Fruit fly (Drosophila melanogaster) whole organism, embryonic: ENCODE data around the gene gpp.

ENCODE experiments used
- Abd-B ChIP-seq: fragments of 200-800 bp; sonication (Bioruptor generic); optimal IDR thresholded peaks from 2 replicates; lab custom pipeline; 2018; ENCODE audit warnings: missing biosample characterization, mild to moderate bottlenecking, missing genetic modification characterization, moderate library complexity
- CG10209 ChIP-seq: fragments of 200-800 bp; sonication (Bioruptor generic); optimal IDR thresholded peaks from 3 replicates; lab custom pipeline; 2017; ENCODE audit warnings: missing biosample characterization, mild to moderate bottlenecking, missing genetic modification characterization, missing genetic modification reagents
- CG10267 ChIP-seq: fragments of 200-800 bp; sonication (Bioruptor generic); optimal IDR thresholded peaks from 2 replicates; lab custom pipeline; 2018; ENCODE audit warnings: missing biosample characterization, mild to moderate bottlenecking, missing genetic modification characterization, moderate library complexity
- CG10321 ChIP-seq: fragments of 200-800 bp; sonication (Bioruptor generic); IDR thresholded peaks from 2 replicates; pipeline ENCODE4 v1.3.6; 2022; ENCODE audit warnings: missing biosample characterization, missing genetic modification characterization
- CG12659 ChIP-seq: fragments of 200-800 bp; sonication (Bioruptor generic); optimal IDR thresholded peaks from 3 replicates; lab custom pipeline; 2017; ENCODE audit warnings: mild to moderate bottlenecking, missing biosample characterization, missing genetic modification reagents, missing genetic modification characterization
- CG13894 ChIP-seq: fragments of 200-800 bp; sonication (Bioruptor generic); optimal IDR thresholded peaks from 3 replicates; lab custom pipeline; 2018; ENCODE audit warnings: missing biosample characterization, mild to moderate bottlenecking, missing genetic modification characterization, moderate library complexity
- CG14965 ChIP-seq: fragments of 200-800 bp; sonication (Bioruptor generic); optimal IDR thresholded peaks from 2 replicates; lab custom pipeline; 2016; ENCODE audit warnings: missing biosample characterization, missing genetic modification characterization, borderline replicate concordance
- CG15479 ChIP-seq: fragments of 200-800 bp; sonication (Bioruptor generic); optimal IDR thresholded peaks from 3 replicates; lab custom pipeline; 2019; ENCODE audit warnings: missing biosample characterization, mild to moderate bottlenecking, missing genetic modification characterization, moderate library complexity
- CG16813 ChIP-seq: fragments of 200-800 bp; sonication (Bioruptor generic); IDR thresholded peaks from 3 replicates; pipeline ENCODE4 v1.3.6; 2022; ENCODE audit warnings: missing biosample characterization, missing genetic modification characterization; ENCODE audit not compliant: partially characterized antibody
- CG17912 ChIP-seq: fragments of 200-800 bp; sonication (Bioruptor generic); optimal IDR thresholded peaks from 2 replicates; lab custom pipeline; 2018; ENCODE audit warnings: missing biosample characterization, mild to moderate bottlenecking, missing genetic modification characterization
- CG2129 ChIP-seq: fragments of 200-800 bp; sonication (Bioruptor generic); IDR thresholded peaks from 2 replicates; pipeline ENCODE4 v1.3.6; 2022; ENCODE audit warnings: missing biosample characterization, missing genetic modification characterization; ENCODE audit not compliant: partially characterized antibody
- CG2712 ChIP-seq: fragments of 200-800 bp; optimal IDR thresholded peaks from 3 replicates; lab custom pipeline; 2019; ENCODE audit warnings: missing biosample characterization, mild to moderate bottlenecking, missing genetic modification characterization, moderate library complexity
- CG30020 ChIP-seq: fragments of 200-800 bp; optimal IDR thresholded peaks from 2 replicates; lab custom pipeline; 2019; ENCODE audit warnings: missing biosample characterization, mild to moderate bottlenecking, missing genetic modification characterization, moderate library complexity
- CG32767 ChIP-seq: fragments of 200-800 bp; sonication (Bioruptor generic); IDR thresholded peaks from 2 replicates; pipeline ENCODE4 v1.3.6; 2022; ENCODE audit warnings: missing biosample characterization, missing genetic modification characterization
- CG6272 ChIP-seq: fragments of 200-800 bp; sonication (Bioruptor generic); IDR thresholded peaks from 2 replicates; pipeline ENCODE4 v1.3.6; 2022; ENCODE audit warnings: missing biosample characterization, missing genetic modification characterization
- CG8089 ChIP-seq: fragments of 200-800 bp; sonication (Bioruptor generic); optimal IDR thresholded peaks from 3 replicates; lab custom pipeline; 2016; ENCODE audit warnings: missing biosample characterization, missing genetic modification characterization
- CG8478 ChIP-seq: fragments of >200 bp; optimal IDR thresholded peaks from 2 replicates; lab custom pipeline; 2018
- CG8924 ChIP-seq: fragments of 200-800 bp; optimal IDR thresholded peaks from 3 replicates; lab custom pipeline; 2019; ENCODE audit warnings: missing biosample characterization, mild to moderate bottlenecking, missing genetic modification characterization, moderate library complexity
- CoRest ChIP-seq: fragments of 200-800 bp; sonication (Bioruptor generic); optimal IDR thresholded peaks from 3 replicates; lab custom pipeline; 2018; ENCODE audit warnings: missing biosample characterization, mild to moderate bottlenecking, missing genetic modification characterization, moderate library complexity
- Deaf1 ChIP-seq: fragments of 200-800 bp; optimal IDR thresholded peaks from 3 replicates; lab custom pipeline; 2019; ENCODE audit warnings: missing biosample characterization, mild to moderate bottlenecking, missing genetic modification characterization, moderate library complexity
- Doc2 ChIP-seq: fragments of 200-800 bp; sonication (Bioruptor generic); IDR thresholded peaks from 2 replicates; pipeline ENCODE4 v1.3.6; 2022; ENCODE audit warnings: missing biosample characterization, missing genetic modification characterization
- Dp ChIP-seq: fragments of 200-800 bp; sonication (Bioruptor generic); optimal IDR thresholded peaks from 2 replicates; lab custom pipeline; 2018; ENCODE audit warnings: missing biosample characterization, mild to moderate bottlenecking, missing genetic modification characterization, moderate library complexity
- Gug ChIP-seq: fragments of 200-800 bp; sonication (Bioruptor generic); IDR thresholded peaks from 4 replicates; pipeline ENCODE4 v1.3.6; 2022; ENCODE audit warnings: missing biosample characterization, missing genetic modification characterization
- HLH4C ChIP-seq: fragments of 200-800 bp; sonication (Bioruptor generic); IDR thresholded peaks from 3 replicates; pipeline ENCODE4 v1.3.6; 2022; ENCODE audit warnings: missing biosample characterization, missing genetic modification characterization; ENCODE audit not compliant: partially characterized antibody
- HLH54F ChIP-seq: fragments of 200-800 bp; sonication (Bioruptor generic); optimal IDR thresholded peaks from 3 replicates; lab custom pipeline; 2016; ENCODE audit warnings: missing biosample characterization, missing genetic modification characterization
- Hr39 ChIP-seq: fragments of >200 bp; optimal IDR thresholded peaks from 2 replicates; lab custom pipeline; 2017
- Side ChIP-seq: fragments of 200-800 bp; sonication (Bioruptor generic); optimal IDR thresholded peaks from 2 replicates; lab custom pipeline; 2016; ENCODE audit warnings: missing biosample characterization, missing genetic modification characterization
- Sry-δ ChIP-seq: fragments of 200-800 bp; sonication (Bioruptor generic); optimal IDR thresholded peaks from 2 replicates; lab custom pipeline; 2016; ENCODE audit warnings: missing biosample characterization, missing genetic modification characterization
- Usf ChIP-seq: fragments of 200-800 bp; sonication (Bioruptor generic); optimal IDR thresholded peaks from 2 replicates; lab custom pipeline; 2017; ENCODE audit warnings: missing genotype, missing biosample characterization, missing genetic modification characterization
- Xrp1 ChIP-seq: fragments of 200-800 bp; sonication (Bioruptor generic); IDR thresholded peaks from 2 replicates; pipeline ENCODE4 v1.3.6; 2022; ENCODE audit warnings: missing biosample characterization, missing genetic modification characterization
- abd-A ChIP-seq: fragments of 200-800 bp; sonication (Bioruptor generic); optimal IDR thresholded peaks from 3 replicates; lab custom pipeline; 2019; ENCODE audit warnings: missing biosample characterization, mild to moderate bottlenecking, missing genetic modification characterization, moderate library complexity
- ase ChIP-seq: fragments of 200-800 bp; sonication (Bioruptor generic); IDR thresholded peaks from 3 replicates; pipeline ENCODE4 v1.3.6; 2022; ENCODE audit warnings: missing biosample characterization, missing genetic modification characterization
- br ChIP-seq: fragments of >200 bp; optimal IDR thresholded peaks from 2 replicates; lab custom pipeline; 2017
- exex ChIP-seq: fragments of 200-800 bp; sonication (Bioruptor generic); optimal IDR thresholded peaks from 4 replicates; lab custom pipeline; 2018; ENCODE audit warnings: missing biosample characterization, mild to moderate bottlenecking, missing genetic modification characterization, moderate library complexity
- eyg ChIP-seq: fragments of 200-800 bp; sonication (Bioruptor generic); optimal IDR thresholded peaks from 3 replicates; lab custom pipeline; 2016; ENCODE audit warnings: missing biosample characterization, missing genetic modification characterization
- gce ChIP-seq: fragments of 200-800 bp; sonication (Bioruptor generic); IDR thresholded peaks from 3 replicates; pipeline ENCODE4 v1.3.6; 2022; ENCODE audit warnings: missing biosample characterization, missing genetic modification characterization
- gro ChIP-seq: fragments of 200-800 bp; sonication (Bioruptor generic); optimal IDR thresholded peaks from 2 replicates; lab custom pipeline; 2016; ENCODE audit warnings: missing biosample characterization, missing genetic modification characterization
- ind ChIP-seq: fragments of 200-800 bp; sonication (Bioruptor generic); optimal IDR thresholded peaks from 3 replicates; lab custom pipeline; 2016; ENCODE audit warnings: missing biosample characterization, missing genetic modification characterization
- inv ChIP-seq: fragments of 200-800 bp; sonication (Bioruptor generic); IDR thresholded peaks from 2 replicates; pipeline ENCODE4 v1.3.6; 2022; ENCODE audit warnings: missing biosample characterization, missing genetic modification characterization; ENCODE audit not compliant: partially characterized antibody
- lab ChIP-seq: fragments of 200-800 bp; sonication (Bioruptor generic); optimal IDR thresholded peaks from 3 replicates; lab custom pipeline; 2017; ENCODE audit warnings: missing biosample characterization, missing genetic modification characterization, mild to moderate bottlenecking, moderate library complexity, missing genetic modification reagents
- mam ChIP-seq: fragments of 200-800 bp; sonication (Bioruptor generic); optimal IDR thresholded peaks from 3 replicates; lab custom pipeline; 2016; ENCODE audit warnings: missing biosample characterization, missing genetic modification characterization
- phol ChIP-seq: fragments of 200-800 bp; sonication (Bioruptor generic); optimal IDR thresholded peaks from 3 replicates; lab custom pipeline; 2018; ENCODE audit warnings: missing biosample characterization, mild to moderate bottlenecking, missing genetic modification characterization, moderate library complexity
- ro ChIP-seq: fragments of 200-800 bp; sonication (Bioruptor generic); IDR thresholded peaks from 2 replicates; pipeline ENCODE4 v1.3.6; 2022; ENCODE audit warnings: missing biosample characterization, missing genetic modification characterization
- tap ChIP-seq: fragments of 200-800 bp; optimal IDR thresholded peaks from 3 replicates; lab custom pipeline; 2019; ENCODE audit warnings: missing biosample characterization, mild to moderate bottlenecking, missing genetic modification characterization, moderate library complexity
- tna ChIP-seq: fragments of 200-800 bp; sonication (Bioruptor generic); IDR thresholded peaks from 2 replicates; pipeline ENCODE4 v1.3.6; 2022; ENCODE audit warnings: missing biosample characterization, missing genetic modification characterization; ENCODE audit not compliant: partially characterized antibody
- toy ChIP-seq: fragments of 200-800 bp; sonication (Bioruptor generic); IDR thresholded peaks from 2 replicates; pipeline ENCODE4 v1.3.6; 2022; ENCODE audit warnings: missing biosample characterization, missing genetic modification characterization
- trem ChIP-seq: fragments of 200-800 bp; optimal IDR thresholded peaks from 3 replicates; lab custom pipeline; 2019; ENCODE audit warnings: missing biosample characterization, mild to moderate bottlenecking, missing genetic modification characterization, moderate library complexity
- tup ChIP-seq: fragments of 200-800 bp; sonication (Bioruptor generic); optimal IDR thresholded peaks from 2 replicates; lab custom pipeline; 2016; ENCODE audit warnings: missing biosample characterization, mild to moderate bottlenecking, missing genetic modification characterization, moderate library complexity
- unc-4 ChIP-seq: fragments of 200-800 bp; sonication (Bioruptor generic); IDR thresholded peaks from 2 replicates; pipeline ENCODE4 v1.3.6; 2022; ENCODE audit warnings: missing biosample characterization, missing genetic modification characterization; ENCODE audit not compliant: partially characterized antibody
- zen ChIP-seq: fragments of 200-800 bp; sonication (Bioruptor generic); optimal IDR thresholded peaks from 3 replicates; lab custom pipeline; 2018; ENCODE audit warnings: missing biosample characterization, mild to moderate bottlenecking, missing genetic modification characterization, moderate library complexity

Gene gpp

dm6 chr3R:6382733-6383465 lies 23.8 kb upstream of the gpp start, which contains the start of gene gzl (continued):
- peak; percentile 29 for TF ChIP-seq CG12659 (GFP tag; lab: Kevin White, UChicago)
- no peak for TF ChIP-seq br (lab: Kevin White, UChicago)
- TF ChIP-seq exex (tag; lab: Kevin White, UChicago): peak; percentile 43
- peak; percentile 96 for TF ChIP-seq HLH4C (GFP tag; lab: Robert Waterston, UW)
- TF ChIP-seq unc-4 (GFP tag; lab: Robert Waterston, UW): peak; percentile 96
- peak; percentile 36 for TF ChIP-seq gro
- no peak for TF ChIP-seq mam
- TF ChIP-seq CG2712 (tag; lab: Kevin White, UChicago): peak; percentile 15
- peak; percentile 39 for TF ChIP-seq CG30020
- no peak for TF ChIP-seq Gug
- TF ChIP-seq CG10267: peak; percentile 39
- no peak for TF ChIP-seq CG10321
- peak; percentile 87 for TF ChIP-seq CG8478
- TF ChIP-seq Doc2 (GFP tag; lab: Robert Waterston, UW): no peak
- no peak for TF ChIP-seq toy (GFP tag; lab: Robert Waterston, UW)
- TF ChIP-seq Hr39 (lab: Kevin White, UChicago): no peak
- no peak for TF ChIP-seq ro (GFP tag; lab: Robert Waterston, UW)
- TF ChIP-seq CG14965: no peak
- no peak for TF ChIP-seq CG10209 (GFP tag; lab: Kevin White, UChicago)
- peak; percentile 38 for TF ChIP-seq Deaf1 (tag; lab: Kevin White, UChicago)
- TF ChIP-seq Abd-B (GFP tag; lab: Kevin White, UChicago): no peak
- TF ChIP-seq tap (tag; lab: Kevin White, UChicago): no peak
- TF ChIP-seq Xrp1 (GFP tag; lab: Robert Waterston, UW): peak; percentile 19; the same call in 1 of the 2 replicates
- no peak for TF ChIP-seq Side
- TF ChIP-seq inv (GFP tag; lab: Robert Waterston, UW): peak; percentile 96
- no peak for TF ChIP-seq CG8089
- peak; percentile 14 for TF ChIP-seq zen
- peak; percentile 85 for TF ChIP-seq CG2129 (GFP tag; lab: Robert Waterston, UW)
- TF ChIP-seq Usf (GFP tag; lab: Kevin White, UChicago): no peak
- no peak for TF ChIP-seq abd-A (tag; lab: Kevin White, UChicago)
- TF ChIP-seq Sry-δ: peak; percentile 93
- TF ChIP-seq tup (GFP tag; lab: Kevin White, UChicago): no peak
- TF ChIP-seq tna (GFP tag; lab: Robert Waterston, UW): peak; percentile 97
- no peak for TF ChIP-seq gce
- TF ChIP-seq eyg: no peak
- peak; percentile 27 for TF ChIP-seq CoRest (tag; lab: Kevin White, UChicago)
- TF ChIP-seq CG17912 (GFP tag; lab: Kevin White, UChicago): peak; percentile 1
- TF ChIP-seq CG13894 (tag; lab: Kevin White, UChicago): no peak
- peak; percentile 36; the same call in 1 of the 2 replicates for TF ChIP-seq CG6272
- peak; percentile 20 for TF ChIP-seq phol
- TF ChIP-seq trem (tag; lab: Kevin White, UChicago): peak; percentile 61
- TF ChIP-seq CG32767 (GFP tag; lab: Robert Waterston, UW): no peak
- no peak for TF ChIP-seq CG8924
- TF ChIP-seq CG15479 (GFP tag; lab: Kevin White, UChicago): peak; percentile 36
- no peak for TF ChIP-seq HLH54F
- no peak for TF ChIP-seq lab (GFP tag; lab: Kevin White, UChicago)
- peak; percentile 64 for TF ChIP-seq Dp (GFP tag; lab: Kevin White, UChicago)
- TF ChIP-seq CG16813 (GFP tag; lab: Robert Waterston, UW): peak; percentile 97
- TF ChIP-seq ind: no peak
- TF ChIP-seq ase: no peak
